Fruit fly (Drosophila melanogaster): ENCODE results near the gene La.

DNA sequence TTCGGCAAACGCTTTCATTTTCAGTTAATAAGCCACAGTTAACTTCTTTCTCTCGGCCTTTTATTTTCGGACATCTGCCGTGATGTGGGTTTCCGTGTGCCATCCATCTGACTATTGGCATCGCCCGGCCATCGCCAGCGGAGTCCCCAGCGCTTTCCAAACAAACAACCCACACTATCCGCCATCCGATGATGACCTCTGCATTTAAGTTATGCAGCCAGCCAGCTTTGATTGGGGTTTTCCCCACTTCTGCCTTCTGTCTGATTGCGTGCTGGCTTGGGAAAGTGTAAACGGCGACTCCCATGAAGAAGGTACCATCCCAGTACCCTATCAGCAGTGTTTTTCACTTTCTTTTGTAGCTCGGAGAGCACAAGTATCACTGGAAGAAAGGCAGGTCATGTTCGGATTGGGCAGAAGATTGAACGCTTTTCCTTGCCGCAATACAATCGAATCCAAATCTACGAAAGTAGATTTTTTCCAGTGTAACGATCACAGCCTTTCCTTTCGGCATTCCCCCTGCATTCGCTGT, 36.6 kb downstream of the La start:
- TF ChIP-seq brk (GFP tag; optimal IDR thresholded peaks at IDR 0.05) (no peak), HLH106 (tag; optimal IDR thresholded peaks at IDR 0.05) (no peak), Hr78 (GFP tag; optimal IDR thresholded peaks at IDR 0.05) (no peak), psq (GFP tag; optimal IDR thresholded peaks at IDR 0.05) (no peak), h (GFP tag; optimal IDR thresholded peaks at IDR 0.05) (no peak), N (GFP tag; optimal IDR thresholded peaks at IDR 0.05) (no peak), GATAd (GFP tag; optimal IDR thresholded peaks at IDR 0.05) (no peak)
